Worm (Caenorhabditis elegans) whole organism, L2 larva: ENCODE results near the gene W04E12.5.

Source experiments
- C34F6.9 ChIP-seq: fragments of 150-350 bp; optimal IDR thresholded peaks from 2 replicates; lab custom pipeline; 2014; ENCODE audit warnings: missing biosample characterization, missing genetic modification characterization
- ZK546.5 ChIP-seq: sonication (generic microtip); optimal IDR thresholded peaks from 2 replicates; lab custom pipeline; 2017; ENCODE audit warnings: missing biosample characterization, missing genetic modification characterization
- ama-1 ChIP-seq: fragments of 150-350 bp; optimal IDR thresholded peaks from 2 replicates; lab custom pipeline; 2018; ENCODE audit warnings: inconsistent platforms
- ceh-82 ChIP-seq: fragments of 150-350 bp; optimal IDR thresholded peaks from 2 replicates; lab custom pipeline; 2014; ENCODE audit warnings: missing biosample characterization, missing genetic modification characterization
- egl-27 ChIP-seq: sonication (generic microtip); optimal IDR thresholded peaks from 3 replicates; lab custom pipeline; 2017; ENCODE audit warnings: missing biosample characterization, missing genetic modification reagents, missing genetic modification characterization
- elt-1 ChIP-seq: fragments of 150-350 bp; optimal IDR thresholded peaks from 2 replicates; lab custom pipeline; 2014; ENCODE audit warnings: missing biosample characterization, missing genetic modification characterization
- lsy-2 ChIP-seq, 2 experiments: fragments of 150-350 bp in 1 of 2; sonication (generic microtip) in 1 of 2; optimal IDR thresholded peaks; 2 replicates each; lab custom pipeline; 2014 to 2017; ENCODE audit warnings: missing biosample characterization in 2 of 2, missing genetic modification characterization in 2 of 2
- mab-5 ChIP-seq: fragments of 150-350 bp; optimal IDR thresholded peaks from 2 replicates; lab custom pipeline; 2014; ENCODE audit warnings: missing biosample characterization, missing genetic modification characterization
- mdl-1 ChIP-seq, 2 experiments: fragments of 150-350 bp in 1 of 2; sonication (generic microtip) in 1 of 2; optimal IDR thresholded peaks; 2 replicates each; lab custom pipeline; 2017; ENCODE audit warnings: missing biosample characterization in 2 of 2, missing genetic modification characterization in 2 of 2
- nhr-10 ChIP-seq: sonication (generic microtip); optimal IDR thresholded peaks from 2 replicates; lab custom pipeline; 2017; ENCODE audit warnings: missing biosample characterization, missing genetic modification characterization
- nhr-6 ChIP-seq: fragments of 150-350 bp; optimal IDR thresholded peaks from 2 replicates; lab custom pipeline; 2014; ENCODE audit warnings: missing biosample characterization, missing genetic modification characterization
- unc-39 ChIP-seq: fragments of 150-350 bp; optimal IDR thresholded peaks from 2 replicates; lab custom pipeline; 2014; ENCODE audit warnings: missing biosample characterization, missing genetic modification characterization
- ztf-11 ChIP-seq: sonication (generic microtip); optimal IDR thresholded peaks from 2 replicates; lab custom pipeline; 2017; ENCODE audit warnings: missing biosample characterization, missing genetic modification characterization

- TF ChIP-seq mdl-1 (tag; optimal IDR thresholded peaks at IDR 0.05; lab: Kevin White, UChicago) (no peak), mab-5 (tag; lab: Kevin White, UChicago) (no peak), elt-1 (tag; lab: Kevin White, UChicago) (no peak), ZK546.5 (tag; lab: Kevin White, UChicago) (no peak), C34F6.9 (tag; lab: Kevin White, UChicago) (no peak), nhr-6 (tag; lab: Kevin White, UChicago) (no peak), nhr-10 (tag; lab: Kevin White, UChicago) (no peak), ama-1 (lab: Kevin White, UChicago) (no peak), egl-27 (tag; lab: Kevin White, UChicago) (no peak), unc-39 (tag; lab: Kevin White, UChicago) (no peak), ceh-82 (tag; lab: Kevin White, UChicago) (no peak), ztf-11 (tag; lab: Kevin White, UChicago) (no peak), lsy-2 (tag; optimal IDR thresholded peaks at IDR 0.05; lab: Kevin White, UChicago) (no peak)
Observed at ce11 chrV:19790248-19790647, 44.3 kb downstream of the W04E12.5 start.
